Worm (Caenorhabditis elegans) whole organism, L3 larva: ENCODE results near the gene msp-40.
"Not testable (repeated sequence)": the region's sequence is repeated elsewhere in the genome, so short reads cannot be mapped to it uniquely, and the experiment has no call there.

Experiments
- R02D3.7 ChIP-seq: fragments of 150-350 bp; optimal IDR thresholded peaks from 2 replicates; lab custom pipeline; 2014; ENCODE audit warnings: missing biosample characterization, missing genetic modification characterization
- ZK546.5 ChIP-seq: sonication (generic microtip); optimal IDR thresholded peaks from 2 replicates; lab custom pipeline; 2017; ENCODE audit warnings: missing biosample characterization, missing genetic modification characterization
- aly-2 ChIP-seq: fragments of 150-350 bp; optimal IDR thresholded peaks from 2 replicates; lab custom pipeline; 2014; ENCODE audit warnings: missing biosample characterization, missing genetic modification characterization
- ama-1 ChIP-seq: fragments of 150-350 bp; optimal IDR thresholded peaks from 2 replicates; lab custom pipeline; 2018
- ceh-16 ChIP-seq: sonication (generic microtip); optimal IDR thresholded peaks from 2 replicates; lab custom pipeline; 2017; ENCODE audit warnings: missing biosample characterization, missing genetic modification characterization
- ceh-28 ChIP-seq: fragments of 150-350 bp; optimal IDR thresholded peaks from 2 replicates; lab custom pipeline; 2014; ENCODE audit warnings: missing biosample characterization, missing genetic modification reagents, missing genetic modification characterization
- ceh-82 ChIP-seq: fragments of 150-350 bp; optimal IDR thresholded peaks from 2 replicates; lab custom pipeline; 2014; ENCODE audit warnings: missing biosample characterization, missing genetic modification characterization
- ceh-9 ChIP-seq: sonication (generic microtip); optimal IDR thresholded peaks from 2 replicates; lab custom pipeline; 2018; ENCODE audit warnings: missing biosample characterization, missing genetic modification characterization
- daf-12 ChIP-seq: fragments of 150-350 bp; optimal IDR thresholded peaks from 2 replicates; lab custom pipeline; 2014; ENCODE audit warnings: missing biosample characterization, missing genetic modification reagents, missing genetic modification characterization
- egl-27 ChIP-seq: sonication (generic microtip); optimal IDR thresholded peaks from 4 replicates; lab custom pipeline; 2017; ENCODE audit warnings: missing biosample characterization, missing genetic modification reagents, missing genetic modification characterization
- egl-5 ChIP-seq: fragments of 150-350 bp; optimal IDR thresholded peaks from 2 replicates; lab custom pipeline; 2017; ENCODE audit warnings: missing biosample characterization, missing genetic modification reagents, missing genetic modification characterization, inconsistent platforms
- elt-2 ChIP-seq: sonication (generic microtip); optimal IDR thresholded peaks from 2 replicates; lab custom pipeline; 2016; ENCODE audit warnings: missing genetic modification reagents, mild to moderate bottlenecking, missing genetic modification characterization, missing compliant biosample characterization
- elt-3 ChIP-seq, 3 experiments: fragments of 150-350 bp in 1 of 3; sonication (generic microtip) in 2 of 3; optimal IDR thresholded peaks; 2 replicates in 2 of 3; 4 replicates in 1 of 3; lab custom pipeline; 2014 to 2017; ENCODE audit warnings: missing biosample characterization in 3 of 3, missing genetic modification characterization in 3 of 3
- eor-1 ChIP-seq, 2 experiments: fragments of 150-350 bp; optimal IDR thresholded peaks; 2 replicates each; lab custom pipeline; 2014 to 2018; ENCODE audit warnings: missing biosample characterization in 2 of 2, missing genetic modification characterization in 2 of 2
- fos-1 ChIP-seq: fragments of 150-350 bp; optimal IDR thresholded peaks from 2 replicates; lab custom pipeline; 2014; ENCODE audit warnings: missing biosample characterization, missing genetic modification characterization
- hmg-11 ChIP-seq: sonication (generic microtip); optimal IDR thresholded peaks from 2 replicates; lab custom pipeline; 2016; ENCODE audit warnings: missing genetic modification characterization, missing compliant biosample characterization
- jun-1 ChIP-seq: fragments of 150-350 bp; optimal IDR thresholded peaks from 2 replicates; lab custom pipeline; 2014; ENCODE audit warnings: missing biosample characterization, missing genetic modification reagents, missing genetic modification characterization
- lin-15B ChIP-seq: fragments of 150-350 bp; optimal IDR thresholded peaks from 2 replicates; lab custom pipeline; 2014; ENCODE audit warnings: missing biosample characterization, missing genetic modification characterization
- lsy-12 ChIP-seq: sonication (generic microtip); optimal IDR thresholded peaks from 2 replicates; lab custom pipeline; 2016; ENCODE audit warnings: mild to moderate bottlenecking, missing genetic modification characterization, missing compliant biosample characterization
- nfya-1 ChIP-seq: sonication (generic microtip); optimal IDR thresholded peaks from 2 replicates; lab custom pipeline; 2017; ENCODE audit warnings: missing genetic modification characterization, mild to moderate bottlenecking, missing compliant biosample characterization, antibody characterized with exemption, moderate library complexity; ENCODE audit not compliant: insufficient read depth
- nhr-11 ChIP-seq: fragments of 150-350 bp; optimal IDR thresholded peaks from 2 replicates; lab custom pipeline; 2014; ENCODE audit warnings: missing biosample characterization, missing genetic modification characterization
- nhr-12 ChIP-seq: fragments of 150-350 bp; optimal IDR thresholded peaks from 2 replicates; lab custom pipeline; 2014; ENCODE audit warnings: missing biosample characterization, missing genetic modification characterization
- nhr-23 ChIP-seq: fragments of 150-350 bp; optimal IDR thresholded peaks from 2 replicates; lab custom pipeline; 2014; ENCODE audit warnings: missing biosample characterization, missing genetic modification reagents, missing genetic modification characterization
- nhr-237 ChIP-seq: fragments of 150-350 bp; optimal IDR thresholded peaks from 2 replicates; lab custom pipeline; 2014; ENCODE audit warnings: missing biosample characterization, missing genetic modification characterization
- nhr-25 ChIP-seq: sonication (generic microtip); optimal IDR thresholded peaks from 2 replicates; lab custom pipeline; 2017; ENCODE audit warnings: missing biosample characterization, missing genetic modification characterization
- pha-4 ChIP-seq: fragments of 150-350 bp; optimal IDR thresholded peaks from 2 replicates; lab custom pipeline; 2014; ENCODE audit warnings: missing biosample characterization, missing genetic modification reagents, missing genetic modification characterization
- pqm-1 ChIP-seq: fragments of 150-350 bp; optimal IDR thresholded peaks from 2 replicates; lab custom pipeline; 2017; ENCODE audit warnings: missing biosample characterization, missing genetic modification characterization, inconsistent platforms
- sea-2 ChIP-seq: fragments of 150-350 bp; sonication (generic microtip); optimal IDR thresholded peaks from 4 replicates; lab custom pipeline; 2014; ENCODE audit warnings: missing biosample characterization, missing genetic modification reagents, missing genetic modification characterization
- skn-1 ChIP-seq: fragments of 150-350 bp; optimal IDR thresholded peaks from 2 replicates; lab custom pipeline; 2014; ENCODE audit warnings: missing biosample characterization, missing genetic modification characterization
- snpc-4 ChIP-seq: fragments of 150-350 bp; optimal IDR thresholded peaks from 2 replicates; lab custom pipeline; 2014; ENCODE audit warnings: missing biosample characterization, missing genetic modification characterization
- tbx-2 ChIP-seq: sonication (generic microtip); optimal IDR thresholded peaks from 2 replicates; lab custom pipeline; 2016; ENCODE audit warnings: mild to moderate bottlenecking, missing genetic modification characterization, missing compliant biosample characterization
- unc-39 ChIP-seq: sonication (generic microtip); optimal IDR thresholded peaks from 4 replicates; lab custom pipeline; 2017; ENCODE audit warnings: missing biosample characterization, missing genetic modification characterization
- zag-1 ChIP-seq: fragments of 150-350 bp; optimal IDR thresholded peaks from 2 replicates; lab custom pipeline; 2014; ENCODE audit warnings: missing biosample characterization, missing genetic modification characterization
- ztf-4 ChIP-seq: fragments of 150-350 bp; optimal IDR thresholded peaks from 2 replicates; lab custom pipeline; 2014; ENCODE audit warnings: missing biosample characterization, missing genetic modification characterization

msp-40 gene

ce11 chrII:4825133-4825532 is at the start of gene msp-40, which contains the start of gene C33F10.8:
msp-40 (plus strand) TSS chrII:4825414.
C33F10.8 (minus strand) TSS chrII:4825233.
- not testable (repeated sequence) for TF ChIP-seq nfya-1, fos-1, daf-12
- TF ChIP-seq, all 47 proteins: peak for 0; not testable (repeated sequence) for 47

- TF ChIP-seq pha-4 (tag; lab: Kevin White, UChicago) (no peak), nhr-23 (no peak), snpc-4 (tag; lab: Kevin White, UChicago) (no peak), fos-1 (no peak), lsy-12 (tag; lab: Kevin White, UChicago) (no peak), aly-2 (tag; lab: Kevin White, UChicago) (no peak), jun-1 (tag; lab: Kevin White, UChicago) (no peak), zag-1 (tag; lab: Kevin White, UChicago) (no peak), lin-15B (tag; lab: Kevin White, UChicago) (no peak), unc-39 (no peak), daf-12 (no peak), eor-1 (tag; optimal IDR thresholded peaks at IDR 0.05; lab: Kevin White, UChicago) (no peak), pqm-1 (tag; lab: Kevin White, UChicago) (no peak)
These were observed 49.4 kb upstream of the msp-40 start for ce11 chrII:4775802-4776201.

ce11 chrII:4776933-4777332 is 48.3 kb upstream of the msp-40 start, which contains the start of gene F26G1.11:
F26G1.11 (plus strand) TSS chrII:4777137.
- TF ChIP-seq unc-39 (no peak), nhr-25 (tag; lab: Kevin White, UChicago) (no peak), ceh-28 (tag; lab: Kevin White, UChicago) (no peak), nhr-237 (tag; lab: Kevin White, UChicago) (no peak), tbx-2 (no peak), egl-27 (tag; lab: Kevin White, UChicago) (no peak), ama-1 (lab: Kevin White, UChicago) (no peak), R02D3.7 (tag; lab: Kevin White, UChicago) (no peak), nhr-11 (no peak), nhr-12 (tag; lab: Kevin White, UChicago) (no peak), zag-1 (tag; lab: Kevin White, UChicago) (no peak), hmg-11 (no peak), elt-2 (tag; lab: Kevin White, UChicago) (peak; percentile 94), elt-3 (tag; optimal IDR thresholded peaks at IDR 0.05; lab: Kevin White, UChicago) (no peak), sea-2 (GFP tag; lab: Kevin White, UChicago) (no peak), pqm-1 (tag; lab: Kevin White, UChicago) (peak; percentile 81), ceh-16 (tag; lab: Kevin White, UChicago) (no peak), skn-1 (tag; lab: Kevin White, UChicago) (no peak), aly-2 (tag; lab: Kevin White, UChicago) (no peak), jun-1 (tag; lab: Kevin White, UChicago) (peak; percentile 24), snpc-4 (tag; lab: Kevin White, UChicago) (no peak)
- TF ChIP-seq, all 47 proteins: peak for 3

DNA sequence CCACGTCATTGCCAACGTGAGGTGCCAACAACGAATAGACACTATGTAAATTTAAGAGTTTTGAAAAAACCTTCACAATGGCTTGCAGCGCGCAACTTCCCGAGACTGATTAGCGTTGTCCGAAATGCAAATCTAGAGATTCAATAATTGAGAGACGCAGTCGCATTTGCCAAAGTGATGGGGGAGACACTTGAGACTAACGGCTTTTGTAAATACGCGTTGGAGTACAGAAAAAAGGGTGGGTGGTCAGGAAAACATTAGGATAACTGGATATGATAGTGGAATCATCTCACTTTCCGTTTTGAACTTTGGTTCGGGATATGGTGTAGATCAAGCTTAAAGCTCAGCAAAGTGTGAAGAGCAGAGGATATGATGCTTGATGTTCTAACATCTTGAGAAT is 45.5 kb upstream of the msp-40 start:
- TF ChIP-seq ama-1 (lab: Kevin White, UChicago) (no peak), pha-4 (tag; lab: Kevin White, UChicago) (peak; percentile 49)
- TF ChIP-seq, all 47 proteins: peak for 1

- TF ChIP-seq ZK546.5 (tag; lab: Kevin White, UChicago) (no peak), ceh-82 (tag; lab: Kevin White, UChicago) (no peak), egl-5 (tag; lab: Kevin White, UChicago) (no peak), fos-1 (no peak), ceh-9 (tag; lab: Kevin White, UChicago) (no peak), hmg-11 (no peak), eor-1 (tag; optimal IDR thresholded peaks at IDR 0.05; lab: Kevin White, UChicago) (no peak), nhr-11 (no peak), elt-3 (tag; optimal IDR thresholded peaks at IDR 0.05; lab: Kevin White, UChicago) (no peak), ceh-16 (tag; lab: Kevin White, UChicago) (no peak), ztf-4 (tag; lab: Kevin White, UChicago) (no peak), pqm-1 (tag; lab: Kevin White, UChicago) (no peak), nfya-1 (no peak)
These were observed 40.8 kb upstream of the msp-40 start, which contains the start of gene nep-12 for ce11 chrII:4784436-4784835. nep-12 (minus strand) TSS chrII:4784536.
